Fruit fly (Drosophila melanogaster) whole organism, embryonic: Measurements from ENCODE around the gene CG4480.
A peak's percentile ranks its signal among the peaks of the same experiment; 100 is the strongest.

Experiments
- Bteb2 ChIP-seq: fragments of 200-800 bp; sonication (Bioruptor generic); optimal IDR thresholded peaks from 2 replicates; lab custom pipeline; 2016; ENCODE audit warnings: missing biosample characterization, missing genetic modification characterization
- CG10147 ChIP-seq: fragments of 200-800 bp; sonication (Bioruptor generic); optimal IDR thresholded peaks from 2 replicates; lab custom pipeline; 2019; ENCODE audit warnings: missing biosample characterization, mild to moderate bottlenecking, missing genetic modification characterization, moderate library complexity
- CG12659 ChIP-seq: fragments of 200-800 bp; sonication (Bioruptor generic); optimal IDR thresholded peaks from 3 replicates; lab custom pipeline; 2017; ENCODE audit warnings: mild to moderate bottlenecking, missing biosample characterization, missing genetic modification reagents, missing genetic modification characterization
- CG13296 ChIP-seq: fragments of 200-800 bp; sonication (Bioruptor generic); optimal IDR thresholded peaks from 3 replicates; lab custom pipeline; 2018; ENCODE audit warnings: missing biosample characterization, mild to moderate bottlenecking, missing genetic modification characterization
- CG13775 ChIP-seq: fragments of 200-800 bp; sonication (Bioruptor generic); optimal IDR thresholded peaks from 3 replicates; lab custom pipeline; 2017; ENCODE audit warnings: missing biosample characterization, mild to moderate bottlenecking, missing genetic modification characterization
- CG18599 ChIP-seq: fragments of 200-800 bp; sonication (Bioruptor generic); optimal IDR thresholded peaks from 3 replicates; lab custom pipeline; 2017; ENCODE audit warnings: missing biosample characterization, missing genetic modification characterization, mild to moderate bottlenecking, moderate library complexity, missing genetic modification reagents
- CG18619 ChIP-seq: fragments of 200-800 bp; sonication (Bioruptor generic); optimal IDR thresholded peaks from 3 replicates; lab custom pipeline; 2017; ENCODE audit warnings: missing biosample characterization, mild to moderate bottlenecking, missing genetic modification characterization
- CG2202 ChIP-seq: fragments of 200-800 bp; sonication (Bioruptor generic); optimal IDR thresholded peaks from 2 replicates; lab custom pipeline; 2018; ENCODE audit warnings: missing biosample characterization, mild to moderate bottlenecking, missing genetic modification characterization
- CG30020 ChIP-seq: fragments of 200-800 bp; optimal IDR thresholded peaks from 2 replicates; lab custom pipeline; 2019; ENCODE audit warnings: missing biosample characterization, mild to moderate bottlenecking, missing genetic modification characterization, moderate library complexity
- CG30403 ChIP-seq: fragments of 200-800 bp; sonication (Bioruptor generic); optimal IDR thresholded peaks from 3 replicates; lab custom pipeline; 2016; ENCODE audit warnings: missing biosample characterization, missing genetic modification characterization
- CG31224 ChIP-seq: fragments of 200-800 bp; sonication (Bioruptor generic); IDR thresholded peaks from 2 replicates; pipeline ENCODE4 v1.3.6; 2022; ENCODE audit warnings: missing biosample characterization, missing genetic modification characterization
- CG3163 ChIP-seq: fragments of 200-800 bp; sonication (Bioruptor generic); optimal IDR thresholded peaks from 3 replicates; lab custom pipeline; 2016; ENCODE audit warnings: missing biosample characterization, missing genetic modification characterization
- CG32532 ChIP-seq: fragments of 200-800 bp; sonication (Bioruptor generic); IDR thresholded peaks from 2 replicates; pipeline ENCODE4 v1.3.6; 2022; ENCODE audit warnings: missing biosample characterization, missing genetic modification characterization
- CG3407 ChIP-seq: fragments of 200-800 bp; sonication (Bioruptor generic); optimal IDR thresholded peaks from 2 replicates; lab custom pipeline; 2018; ENCODE audit warnings: missing biosample characterization, mild to moderate bottlenecking, missing genetic modification characterization
- CG5180 ChIP-seq: fragments of 200-800 bp; sonication (Bioruptor generic); optimal IDR thresholded peaks from 3 replicates; lab custom pipeline; 2017; ENCODE audit warnings: missing biosample characterization, missing genetic modification characterization, mild to moderate bottlenecking, moderate library complexity, missing genetic modification reagents
- CG6854 ChIP-seq: fragments of 200-800 bp; sonication (Bioruptor generic); optimal IDR thresholded peaks from 3 replicates; lab custom pipeline; 2017; ENCODE audit warnings: missing biosample characterization, mild to moderate bottlenecking, missing genetic modification characterization
- CG8089 ChIP-seq: fragments of 200-800 bp; sonication (Bioruptor generic); optimal IDR thresholded peaks from 3 replicates; lab custom pipeline; 2016; ENCODE audit warnings: missing biosample characterization, missing genetic modification characterization
- CG8281 ChIP-seq: fragments of 200-800 bp; sonication (Bioruptor generic); optimal IDR thresholded peaks from 2 replicates; lab custom pipeline; 2018; ENCODE audit warnings: missing biosample characterization, mild to moderate bottlenecking, missing genetic modification characterization, moderate library complexity
- CG8944 ChIP-seq: fragments of 200-800 bp; sonication (Bioruptor generic); optimal IDR thresholded peaks from 3 replicates; lab custom pipeline; 2016; ENCODE audit warnings: missing biosample characterization, missing genetic modification characterization
- CG9609 ChIP-seq: fragments of 200-800 bp; sonication (Bioruptor generic); optimal IDR thresholded peaks from 3 replicates; lab custom pipeline; 2016; ENCODE audit warnings: missing biosample characterization, missing genetic modification characterization
- CG9817 ChIP-seq: fragments of 200-800 bp; sonication (Bioruptor generic); optimal IDR thresholded peaks from 2 replicates; lab custom pipeline; 2018; ENCODE audit warnings: missing biosample characterization, mild to moderate bottlenecking, missing genetic modification characterization, moderate library complexity
- Dref ChIP-seq: fragments of 200-800 bp; sonication (Bioruptor generic); IDR thresholded peaks from 2 replicates; pipeline ENCODE4 v1.3.6; 2022; ENCODE audit warnings: missing biosample characterization, missing genetic modification characterization
- Drgx ChIP-seq: fragments of 200-800 bp; sonication (Bioruptor generic); IDR thresholded peaks from 2 replicates; pipeline ENCODE4 v1.3.6; 2022; ENCODE audit warnings: missing biosample characterization, missing genetic modification characterization
- Ets97D ChIP-seq: fragments of 200-800 bp; sonication (Bioruptor generic); optimal IDR thresholded peaks from 3 replicates; lab custom pipeline; 2016; ENCODE audit warnings: missing biosample characterization, missing genetic modification characterization
- Fer3 ChIP-seq: fragments of 200-800 bp; sonication (Bioruptor generic); optimal IDR thresholded peaks from 2 replicates; lab custom pipeline; 2018; ENCODE audit warnings: missing biosample characterization, mild to moderate bottlenecking, missing genetic modification characterization, moderate library complexity
- Hand ChIP-seq: fragments of 200-800 bp; sonication (Bioruptor generic); optimal IDR thresholded peaks from 2 replicates; lab custom pipeline; 2017; ENCODE audit warnings: mild to moderate bottlenecking, missing biosample characterization, missing genetic modification reagents, missing genetic modification characterization
- Hmr ChIP-seq: fragments of 200-800 bp; sonication (Bioruptor generic); optimal IDR thresholded peaks from 3 replicates; lab custom pipeline; 2017; ENCODE audit warnings: mild to moderate bottlenecking, missing biosample characterization, missing genetic modification reagents, missing genetic modification characterization
- Max ChIP-seq: fragments of 200-800 bp; sonication (Bioruptor generic); optimal IDR thresholded peaks from 2 replicates; lab custom pipeline; 2016; ENCODE audit warnings: missing biosample characterization, mild to moderate bottlenecking, missing genetic modification characterization
- NC2α ChIP-seq: fragments of 200-800 bp; sonication (Bioruptor generic); optimal IDR thresholded peaks from 2 replicates; lab custom pipeline; 2016; ENCODE audit warnings: missing biosample characterization, missing genetic modification characterization
- NFAT ChIP-seq: fragments of 200-800 bp; sonication (Bioruptor generic); IDR thresholded peaks from 2 replicates; pipeline ENCODE4 v1.3.6; 2022; ENCODE audit warnings: missing biosample characterization, missing genetic modification characterization
- Nf-YC ChIP-seq: fragments of 200-800 bp; optimal IDR thresholded peaks from 3 replicates; lab custom pipeline; 2019; ENCODE audit warnings: missing biosample characterization, mild to moderate bottlenecking, missing genetic modification characterization, moderate library complexity
- Sry-β ChIP-seq: fragments of 200-800 bp; sonication (Bioruptor generic); optimal IDR thresholded peaks from 2 replicates; lab custom pipeline; 2018; ENCODE audit warnings: missing biosample characterization, mild to moderate bottlenecking, missing genetic modification characterization, moderate library complexity
- Xrp1 ChIP-seq: fragments of 200-800 bp; sonication (Bioruptor generic); IDR thresholded peaks from 2 replicates; pipeline ENCODE4 v1.3.6; 2022; ENCODE audit warnings: missing biosample characterization, missing genetic modification characterization
- al ChIP-seq: fragments of 200-800 bp; sonication (Bioruptor generic); IDR thresholded peaks from 2 replicates; pipeline ENCODE4 v1.3.6; 2022; ENCODE audit warnings: missing biosample characterization, missing genetic modification characterization
- aop ChIP-seq: fragments of 200-800 bp; sonication (Bioruptor generic); IDR thresholded peaks from 2 replicates; pipeline ENCODE4 v1.3.6; 2022; ENCODE audit warnings: missing biosample characterization, missing genetic modification characterization
- bab2 ChIP-seq: fragments of 200-800 bp; sonication (Bioruptor generic); optimal IDR thresholded peaks from 2 replicates; lab custom pipeline; 2016; ENCODE audit warnings: missing biosample characterization, missing genetic modification characterization
- cwo ChIP-seq: fragments of 200-800 bp; sonication (Bioruptor generic); optimal IDR thresholded peaks from 3 replicates; lab custom pipeline; 2017; ENCODE audit warnings: missing biosample characterization, missing genetic modification characterization, mild to moderate bottlenecking, moderate library complexity, missing genetic modification reagents
- dmrt11E ChIP-seq: fragments of 200-800 bp; sonication (Bioruptor generic); optimal IDR thresholded peaks from 3 replicates; lab custom pipeline; 2018; ENCODE audit warnings: missing biosample characterization, mild to moderate bottlenecking, missing genetic modification characterization, moderate library complexity
- dpn ChIP-seq, 2 experiments: fragments of 200-800 bp; sonication (Bioruptor generic); optimal IDR thresholded peaks; 3 replicates each; lab custom pipeline; 2016; ENCODE audit warnings: missing biosample characterization in 2 of 2, missing genetic modification characterization in 2 of 2
- gfzf ChIP-seq: fragments of 200-800 bp; sonication (Bioruptor generic); optimal IDR thresholded peaks from 2 replicates; lab custom pipeline; 2016; ENCODE audit warnings: missing biosample characterization, mild to moderate bottlenecking, missing genetic modification characterization, moderate library complexity
- jumu ChIP-seq: fragments of 200-800 bp; sonication (Bioruptor generic); optimal IDR thresholded peaks from 3 replicates; lab custom pipeline; 2016; ENCODE audit warnings: missing biosample characterization, missing genetic modification characterization
- lov ChIP-seq, 2 experiments: fragments of 200-800 bp in 1 of 2; fragments of >200 bp in 1 of 2; sonication (Bioruptor generic) in 1 of 2; IDR thresholded peaks in 1 of 2; optimal IDR thresholded peaks in 1 of 2; 2 replicates in 1 of 2; 3 replicates in 1 of 2; pipeline versions ENCODE4 v1.3.6 to Lab custom; 2017 to 2022; ENCODE audit warnings: missing biosample characterization in 1 of 2, missing genetic modification characterization in 1 of 2
- nau ChIP-seq: fragments of 200-800 bp; sonication (Bioruptor generic); optimal IDR thresholded peaks from 3 replicates; lab custom pipeline; 2017; ENCODE audit warnings: missing biosample characterization, mild to moderate bottlenecking, missing genetic modification characterization, missing genetic modification reagents
- rib ChIP-seq: fragments of 200-800 bp; sonication (Bioruptor generic); IDR thresholded peaks from 2 replicates; pipeline ENCODE4 v1.3.6; 2022; ENCODE audit warnings: missing biosample characterization, missing genetic modification characterization
- scrt ChIP-seq: fragments of 200-800 bp; sonication (Bioruptor generic); optimal IDR thresholded peaks from 2 replicates; lab custom pipeline; 2018; ENCODE audit warnings: missing biosample characterization, mild to moderate bottlenecking, missing genetic modification characterization, moderate library complexity
- seq ChIP-seq: fragments of 200-800 bp; sonication (Bioruptor generic); IDR thresholded peaks from 2 replicates; pipeline ENCODE4 v1.3.6; 2022; ENCODE audit warnings: missing biosample characterization, missing genetic modification characterization
- sna ChIP-seq: fragments of 200-800 bp; sonication (Bioruptor generic); IDR thresholded peaks from 2 replicates; pipeline ENCODE4 v1.3.6; 2022; ENCODE audit warnings: missing biosample characterization, missing genetic modification characterization; ENCODE audit not compliant: partially characterized antibody
- stc ChIP-seq: fragments of 200-800 bp; sonication (Bioruptor generic); IDR thresholded peaks from 2 replicates; pipeline ENCODE4 v1.3.6; 2022; ENCODE audit warnings: missing biosample characterization, missing genetic modification characterization
- wek ChIP-seq: fragments of 200-800 bp; sonication (Bioruptor generic); optimal IDR thresholded peaks from 3 replicates; lab custom pipeline; 2018; ENCODE audit warnings: missing biosample characterization, mild to moderate bottlenecking, missing genetic modification characterization, moderate library complexity
- zen ChIP-seq: fragments of 200-800 bp; sonication (Bioruptor generic); optimal IDR thresholded peaks from 3 replicates; lab custom pipeline; 2018; ENCODE audit warnings: missing biosample characterization, mild to moderate bottlenecking, missing genetic modification characterization, moderate library complexity
- zf30C ChIP-seq: fragments of 200-800 bp; sonication (Bioruptor generic); optimal IDR thresholded peaks from 3 replicates; lab custom pipeline; 2018; ENCODE audit warnings: missing biosample characterization, mild to moderate bottlenecking, missing genetic modification characterization

CG4480 gene

DNA sequence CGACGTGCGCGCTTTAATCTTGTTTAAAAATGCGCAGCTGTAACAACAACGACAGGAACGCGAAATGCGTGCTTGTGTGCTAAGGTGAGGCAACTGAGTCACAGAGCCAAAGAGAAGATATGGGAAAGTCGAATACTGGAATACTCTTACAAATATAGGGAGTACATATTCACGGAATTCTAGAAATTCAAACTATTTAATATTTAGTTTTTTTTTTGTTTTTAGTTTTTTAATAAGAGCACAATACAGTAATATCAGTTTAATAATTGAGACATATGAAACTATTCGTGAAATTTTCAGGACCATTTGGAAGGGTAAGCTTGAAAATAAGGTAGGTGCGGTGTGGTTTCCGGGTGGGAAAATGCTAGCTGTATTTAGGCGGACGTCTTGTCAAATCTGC, 15.7 kb upstream of the CG4480 start (continued):
- no peak for TF ChIP-seq bab2 (GFP tag; lab: Kevin White, UChicago)
- no peak for TF ChIP-seq zf30C (GFP tag; lab: Kevin White, UChicago)
- no peak for TF ChIP-seq CG18619 (GFP tag; lab: Kevin White, UChicago)
- no peak for TF ChIP-seq Sry-β
- TF ChIP-seq al, result no peak
- no peak for TF ChIP-seq lov (optimal IDR thresholded peaks at IDR 0.05; lab: Kevin White, UChicago)
- TF ChIP-seq lov (GFP tag; IDR thresholded peaks at IDR 0.05; lab: Robert Waterston, UW), result no peak
- TF ChIP-seq seq (GFP tag; lab: Robert Waterston, UW), result no peak
- no peak for TF ChIP-seq dpn (GFP tag; optimal IDR thresholded peaks at IDR 0.05; lab: Kevin White, UChicago)
- TF ChIP-seq Bteb2 (GFP tag; lab: Kevin White, UChicago), result no peak
- TF ChIP-seq NFAT (GFP tag; lab: Robert Waterston, UW), result no peak
- peak; percentile 81 for TF ChIP-seq CG18599
- TF ChIP-seq CG32532 (GFP tag; lab: Robert Waterston, UW), result peak; percentile 28; the same call in 1 of the 2 replicates
- TF ChIP-seq stc (GFP tag; lab: Robert Waterston, UW), result no peak
- TF ChIP-seq cwo (GFP tag; lab: Kevin White, UChicago), result peak; percentile 48
- TF ChIP-seq nau, result no peak
- TF ChIP-seq jumu (GFP tag; lab: Kevin White, UChicago), result no peak
- no peak for TF ChIP-seq Ets97D (GFP tag; lab: Kevin White, UChicago)
- no peak for TF ChIP-seq CG30403 (GFP tag; lab: Kevin White, UChicago)
- TF ChIP-seq CG12659 (GFP tag; lab: Kevin White, UChicago), result no peak
- TF ChIP-seq CG3407 (GFP tag; lab: Kevin White, UChicago), result no peak
- TF ChIP-seq CG30020 (tag; lab: Kevin White, UChicago), result no peak
- no peak for TF ChIP-seq CG9609 (GFP tag; lab: Kevin White, UChicago)
- TF ChIP-seq CG8089 (GFP tag; lab: Kevin White, UChicago), result no peak
- TF ChIP-seq CG13296, result peak; percentile 24
- no peak for TF ChIP-seq CG8281 (tag; lab: Kevin White, UChicago)
- TF ChIP-seq Dref (GFP tag; lab: Robert Waterston, UW), result no peak
- no peak for TF ChIP-seq NC2α (GFP tag; lab: Kevin White, UChicago)
- TF ChIP-seq dmrt11E, result no peak
- no peak for TF ChIP-seq CG8944 (GFP tag; lab: Kevin White, UChicago)
- no peak for TF ChIP-seq aop (GFP tag; lab: Robert Waterston, UW)
- TF ChIP-seq Fer3 (tag; lab: Kevin White, UChicago), result peak; percentile 36
- no peak for TF ChIP-seq CG6854 (GFP tag; lab: Kevin White, UChicago)
- TF ChIP-seq Hmr (GFP tag; lab: Kevin White, UChicago), result peak; percentile 43
- TF ChIP-seq Drgx (GFP tag; lab: Robert Waterston, UW), result no peak
- no peak for TF ChIP-seq CG13775 (GFP tag; lab: Kevin White, UChicago)
- no peak for TF ChIP-seq CG2202
- no peak for TF ChIP-seq sna (GFP tag; lab: Robert Waterston, UW)
- no peak for TF ChIP-seq CG5180 (GFP tag; lab: Kevin White, UChicago)
- TF ChIP-seq wek (GFP tag; lab: Kevin White, UChicago), result no peak
- peak; percentile 39 for TF ChIP-seq CG10147 (GFP tag; lab: Kevin White, UChicago)
- TF ChIP-seq zen (tag; lab: Kevin White, UChicago), result no peak
- no peak for TF ChIP-seq Hand
- no peak for TF ChIP-seq rib (GFP tag; lab: Robert Waterston, UW)
- peak; percentile 7 for TF ChIP-seq scrt (GFP tag; lab: Kevin White, UChicago)
- no peak for TF ChIP-seq CG31224
- no peak for TF ChIP-seq CG3163 (GFP tag; lab: Kevin White, UChicago)
- no peak for TF ChIP-seq Nf-YC (tag; lab: Kevin White, UChicago)
- no peak for TF ChIP-seq Max
- TF ChIP-seq gfzf, result no peak
- TF ChIP-seq CG9817 (tag; lab: Kevin White, UChicago), result no peak
- TF ChIP-seq Xrp1 (GFP tag; lab: Robert Waterston, UW), result no peak
